Worm (Caenorhabditis elegans): ENCODE measurements around the gene F21F8.5.

DNA sequence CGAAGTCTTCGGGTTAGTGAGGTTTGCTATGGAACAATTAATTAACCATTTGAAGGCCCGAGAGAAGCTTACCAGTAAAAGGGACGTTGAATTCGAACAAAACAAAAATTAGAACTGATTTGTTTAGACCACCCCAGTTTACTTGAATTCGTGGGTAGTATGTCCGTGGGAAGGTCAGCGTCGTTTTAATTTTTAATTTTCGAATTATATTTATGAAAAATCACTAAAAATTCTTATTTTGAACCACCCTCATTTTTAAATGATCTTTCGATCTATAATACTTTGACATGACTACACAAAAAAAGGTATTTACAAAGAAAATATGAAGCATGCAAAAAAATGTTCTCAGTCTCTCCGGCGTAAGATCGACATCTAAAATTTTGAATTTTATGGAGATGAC is 20.7 kb downstream of the F21F8.5 start, which contains the start of gene C16D9.5:
- TF ChIP-seq dmd-4 (tag; optimal IDR thresholded peaks at IDR 0.05): no peak
- TF ChIP-seq snpc-4 (tag; optimal IDR thresholded peaks at IDR 0.05): no peak
- TF ChIP-seq egl-27 (tag; optimal IDR thresholded peaks at IDR 0.05): no peak
- no peak for TF ChIP-seq nhr-12 (tag; optimal IDR thresholded peaks at IDR 0.05)
- TF ChIP-seq skn-1 (tag; optimal IDR thresholded peaks at IDR 0.05): no peak
- no peak for TF ChIP-seq ceh-82 (tag; optimal IDR thresholded peaks at IDR 0.05)
- TF ChIP-seq nhr-11 (tag; optimal IDR thresholded peaks at IDR 0.05): no peak
- no peak for TF ChIP-seq aly-2 (tag; optimal IDR thresholded peaks at IDR 0.05)
- TF ChIP-seq nhr-237 (tag; optimal IDR thresholded peaks at IDR 0.05): no peak
- no peak for TF ChIP-seq mdl-1 (tag; optimal IDR thresholded peaks at IDR 0.05)
- no peak for TF ChIP-seq unc-39 (tag; optimal IDR thresholded peaks at IDR 0.05)
- no peak for TF ChIP-seq lin-11 (tag; optimal IDR thresholded peaks at IDR 0.05)
